Worm (Caenorhabditis elegans): ENCODE measurements around the gene C16C10.9.

DNA sequence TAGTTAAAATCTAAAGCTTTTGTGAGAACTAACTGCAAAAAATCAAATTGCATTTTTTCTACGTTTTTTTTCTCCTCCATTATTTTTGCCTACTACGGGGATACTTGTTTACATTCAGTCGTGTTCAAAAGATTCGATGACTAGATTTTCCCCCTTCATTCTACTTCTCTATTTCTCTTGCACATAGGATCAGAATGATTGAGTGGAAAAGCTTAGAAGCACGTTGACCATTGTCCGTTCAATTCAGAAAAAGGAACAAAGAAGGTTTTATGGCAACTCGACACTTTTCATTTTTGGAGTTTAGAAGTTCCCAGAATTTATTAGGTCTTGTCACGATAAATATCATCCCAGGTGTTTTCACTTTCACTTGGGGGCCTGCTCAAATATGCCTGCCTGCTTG lies 20.0 kb downstream of the C16C10.9 start:
- no peak for TF ChIP-seq him-1 (tag; optimal IDR thresholded peaks at IDR 0.05)
- TF ChIP-seq dao-5 (tag; optimal IDR thresholded peaks at IDR 0.05) = no peak
- TF ChIP-seq W03F9.2 (tag; optimal IDR thresholded peaks at IDR 0.05) = no peak

Data from whole organism, L4/young adult.